Fruit fly (Drosophila melanogaster) whole organism, embryonic: ENCODE data around the gene Idua.

Experiments used
- Bgb ChIP-seq: fragments of 200-800 bp; sonication (Bioruptor generic); IDR thresholded peaks from 2 replicates; pipeline ENCODE4 v1.3.6; 2022; ENCODE audit warnings: missing biosample characterization, missing genetic modification characterization; ENCODE audit not compliant: partially characterized antibody
- CG10979 ChIP-seq: fragments of 200-800 bp; sonication (Bioruptor generic); optimal IDR thresholded peaks from 2 replicates; lab custom pipeline; 2018; ENCODE audit warnings: missing biosample characterization, mild to moderate bottlenecking, missing genetic modification characterization, moderate library complexity
- CG12236 ChIP-seq: fragments of 200-800 bp; sonication (Bioruptor generic); optimal IDR thresholded peaks from 2 replicates; lab custom pipeline; 2016; ENCODE audit warnings: missing biosample characterization, missing genetic modification characterization
- CG1233 ChIP-seq: fragments of 200-800 bp; sonication (Bioruptor generic); optimal IDR thresholded peaks from 4 replicates; lab custom pipeline; 2018; ENCODE audit warnings: missing biosample characterization, mild to moderate bottlenecking, missing genetic modification characterization
- CG13775 ChIP-seq: fragments of 200-800 bp; sonication (Bioruptor generic); optimal IDR thresholded peaks from 3 replicates; lab custom pipeline; 2017; ENCODE audit warnings: missing biosample characterization, mild to moderate bottlenecking, missing genetic modification characterization
- CG14014 ChIP-seq: fragments of 200-800 bp; sonication (Bioruptor generic); IDR thresholded peaks from 2 replicates; pipeline ENCODE4 v1.3.6; 2022; ENCODE audit warnings: missing biosample characterization, missing genetic modification characterization
- CG2202 ChIP-seq: fragments of 200-800 bp; sonication (Bioruptor generic); optimal IDR thresholded peaks from 2 replicates; lab custom pipeline; 2018; ENCODE audit warnings: missing biosample characterization, mild to moderate bottlenecking, missing genetic modification characterization
- CG31365 ChIP-seq: fragments of 200-800 bp; sonication (Bioruptor generic); optimal IDR thresholded peaks from 2 replicates; lab custom pipeline; 2018; ENCODE audit warnings: missing biosample characterization, mild to moderate bottlenecking, missing genetic modification characterization
- CG31388 ChIP-seq: fragments of 200-800 bp; sonication (Bioruptor generic); optimal IDR thresholded peaks from 2 replicates; lab custom pipeline; 2016; ENCODE audit warnings: missing biosample characterization, missing genetic modification characterization
- CG3407 ChIP-seq: fragments of 200-800 bp; sonication (Bioruptor generic); optimal IDR thresholded peaks from 2 replicates; lab custom pipeline; 2018; ENCODE audit warnings: missing biosample characterization, mild to moderate bottlenecking, missing genetic modification characterization
- CG4282 ChIP-seq: fragments of 200-800 bp; sonication (Bioruptor generic); optimal IDR thresholded peaks from 2 replicates; lab custom pipeline; 2016; ENCODE audit warnings: missing biosample characterization, missing genetic modification characterization
- CG6654 ChIP-seq: fragments of 200-800 bp; sonication (Bioruptor generic); optimal IDR thresholded peaks from 2 replicates; lab custom pipeline; 2017; ENCODE audit warnings: missing biosample characterization, mild to moderate bottlenecking, missing genetic modification characterization
- CG7556 ChIP-seq: fragments of 200-800 bp; sonication (Bioruptor generic); optimal IDR thresholded peaks from 2 replicates; lab custom pipeline; 2017; ENCODE audit warnings: missing biosample characterization, mild to moderate bottlenecking, missing genetic modification characterization
- CG7987 ChIP-seq: fragments of 200-800 bp; sonication (Bioruptor generic); optimal IDR thresholded peaks from 2 replicates; lab custom pipeline; 2018; ENCODE audit warnings: missing biosample characterization, mild to moderate bottlenecking, missing genetic modification characterization, moderate library complexity
- CG8290 ChIP-seq, 3 experiments: fragments of 200-800 bp; sonication (Bioruptor generic); optimal IDR thresholded peaks; 2 replicates each; lab custom pipeline; 2016 to 2019; ENCODE audit warnings: missing biosample characterization in 3 of 3, missing genetic modification characterization in 3 of 3, mild to moderate bottlenecking in 2 of 3, moderate library complexity in 1 of 3
- CG9727 ChIP-seq: fragments of 200-800 bp; sonication (Bioruptor generic); optimal IDR thresholded peaks from 3 replicates; lab custom pipeline; 2017; ENCODE audit warnings: missing biosample characterization, mild to moderate bottlenecking, missing genetic modification characterization
- CHES-1-like ChIP-seq: fragments of 200-800 bp; sonication (Bioruptor generic); optimal IDR thresholded peaks from 2 replicates; lab custom pipeline; 2016; ENCODE audit warnings: missing biosample characterization, missing genetic modification characterization
- D19A ChIP-seq: fragments of 200-800 bp; optimal IDR thresholded peaks from 3 replicates; lab custom pipeline; 2019; ENCODE audit warnings: missing biosample characterization, mild to moderate bottlenecking, missing genetic modification characterization, moderate library complexity
- Dip3 ChIP-seq: fragments of 200-800 bp; sonication (Bioruptor generic); optimal IDR thresholded peaks from 3 replicates; lab custom pipeline; 2016; ENCODE audit warnings: missing biosample characterization, missing genetic modification characterization
- Ets65A ChIP-seq: fragments of 200-800 bp; sonication (Bioruptor generic); peaks from one replicate; lab custom pipeline; 2016; ENCODE audit warnings: missing biosample characterization, missing genetic modification characterization
- Hr3 ChIP-seq: fragments of 200-800 bp; sonication (Bioruptor generic); optimal IDR thresholded peaks from 3 replicates; lab custom pipeline; 2016; ENCODE audit warnings: missing biosample characterization, missing genetic modification characterization
- Hsf ChIP-seq: fragments of 200-800 bp; sonication (Bioruptor generic); optimal IDR thresholded peaks from 3 replicates; lab custom pipeline; 2016; ENCODE audit warnings: missing biosample characterization, missing genetic modification characterization
- Lpt ChIP-seq: fragments of >200 bp; optimal IDR thresholded peaks from 2 replicates; lab custom pipeline; 2018; ENCODE audit warnings: missing biosample characterization, missing genetic modification characterization
- MESR4 ChIP-seq: fragments of 200-800 bp; sonication (Bioruptor generic); optimal IDR thresholded peaks from 2 replicates; lab custom pipeline; 2018; ENCODE audit warnings: missing biosample characterization, mild to moderate bottlenecking, missing genetic modification characterization, moderate library complexity
- Med ChIP-seq: fragments of 200-800 bp; sonication (Bioruptor generic); peaks from one replicate; lab custom pipeline; 2016; ENCODE audit warnings: missing biosample characterization, missing genetic modification characterization, mild to moderate bottlenecking, inconsistent platforms, moderate library complexity
- Meics ChIP-seq: fragments of 200-800 bp; sonication (Bioruptor generic); optimal IDR thresholded peaks from 2 replicates; lab custom pipeline; 2017; ENCODE audit warnings: missing biosample characterization, mild to moderate bottlenecking, missing genetic modification characterization
- Poxn ChIP-seq: fragments of 200-800 bp; sonication (Bioruptor generic); IDR thresholded peaks from 2 replicates; pipeline ENCODE4 v1.3.6; 2022; ENCODE audit warnings: missing biosample characterization, missing genetic modification characterization
- Sin3A ChIP-seq: fragments of >200 bp; optimal IDR thresholded peaks from 2 replicates; lab custom pipeline; 2018
- Sry-δ ChIP-seq: fragments of 200-800 bp; sonication (Bioruptor generic); optimal IDR thresholded peaks from 2 replicates; lab custom pipeline; 2016; ENCODE audit warnings: missing biosample characterization, missing genetic modification characterization
- Stat92E ChIP-seq, 3 experiments: fragments of >200 bp in 2 of 3; fragments of 200-800 bp in 1 of 3; sonication (Bioruptor generic) in 1 of 3; optimal IDR thresholded peaks; 2 replicates each; lab custom pipeline; 2017 to 2019; ENCODE audit warnings: missing biosample characterization in 3 of 3, missing genetic modification characterization in 3 of 3, mild to moderate bottlenecking in 1 of 3, moderate library complexity in 1 of 3
- Usf ChIP-seq: fragments of 200-800 bp; sonication (Bioruptor generic); optimal IDR thresholded peaks from 2 replicates; lab custom pipeline; 2017; ENCODE audit warnings: missing genotype, missing biosample characterization, missing genetic modification characterization
- ap ChIP-seq: fragments of 200-800 bp; sonication (Bioruptor generic); IDR thresholded peaks from 2 replicates; pipeline ENCODE4 v1.3.6; 2022; ENCODE audit warnings: missing biosample characterization, missing genetic modification characterization
- bbx ChIP-seq: fragments of 200-800 bp; sonication (Bioruptor generic); IDR thresholded peaks from 2 replicates; pipeline ENCODE4 v1.3.6; 2022; ENCODE audit warnings: missing biosample characterization, missing genetic modification characterization; ENCODE audit not compliant: partially characterized antibody
- chm ChIP-seq: fragments of 200-800 bp; sonication (Bioruptor generic); IDR thresholded peaks from 2 replicates; pipeline ENCODE4 v1.3.6; 2022; ENCODE audit warnings: missing biosample characterization, missing genetic modification characterization
- corto ChIP-seq: fragments of 200-800 bp; sonication (Bioruptor generic); optimal IDR thresholded peaks from 2 replicates; lab custom pipeline; 2016; ENCODE audit warnings: missing biosample characterization, mild to moderate bottlenecking, missing genetic modification characterization, moderate library complexity
- da ChIP-seq: fragments of 200-800 bp; sonication (Bioruptor generic); optimal IDR thresholded peaks from 2 replicates; lab custom pipeline; 2016; ENCODE audit warnings: missing biosample characterization, missing genetic modification characterization
- dimm ChIP-seq: fragments of 200-800 bp; sonication (Bioruptor generic); IDR thresholded peaks from 2 replicates; pipeline ENCODE4 v1.3.6; 2022; ENCODE audit warnings: missing biosample characterization, missing genetic modification characterization
- fru ChIP-seq: fragments of >200 bp; optimal IDR thresholded peaks from 2 replicates; lab custom pipeline; 2017
- h ChIP-seq: fragments of >200 bp; optimal IDR thresholded peaks from 2 replicates; lab custom pipeline; 2017
- ken ChIP-seq: fragments of 200-800 bp; sonication (Bioruptor generic); IDR thresholded peaks from 3 replicates; pipeline ENCODE4 v1.3.6; 2022; ENCODE audit warnings: missing biosample characterization, missing genetic modification characterization
- onecut ChIP-seq: fragments of 200-800 bp; sonication (Bioruptor generic); IDR thresholded peaks from 2 replicates; pipeline ENCODE4 v1.3.6; 2022; ENCODE audit warnings: missing biosample characterization, missing genetic modification characterization
- pan ChIP-seq, 4 experiments: fragments of >200 bp in 3 of 4; fragments of 200-800 bp in 1 of 4; sonication (Bioruptor generic) in 1 of 4; optimal IDR thresholded peaks in 3 of 4; IDR thresholded peaks in 1 of 4; 2 replicates each; pipeline versions ENCODE4 v1.3.6 to Lab custom; 2017 to 2022; ENCODE audit warnings: missing biosample characterization in 2 of 4, missing genetic modification characterization in 2 of 4, mixed read lengths in 1 of 4
- pnt ChIP-seq: fragments of 200-800 bp; sonication (Bioruptor generic); optimal IDR thresholded peaks from 3 replicates; lab custom pipeline; 2016; ENCODE audit warnings: missing biosample characterization, missing genetic modification characterization
- salm ChIP-seq: fragments of 200-800 bp; sonication (Bioruptor generic); optimal IDR thresholded peaks from 2 replicates; lab custom pipeline; 2018; ENCODE audit warnings: missing biosample characterization, mild to moderate bottlenecking, missing genetic modification characterization
- sd ChIP-seq: fragments of 200-800 bp; sonication (Bioruptor generic); optimal IDR thresholded peaks from 3 replicates; lab custom pipeline; 2018; ENCODE audit warnings: missing biosample characterization, mild to moderate bottlenecking, missing genetic modification characterization, moderate library complexity
- sens ChIP-seq: fragments of 200-800 bp; sonication (Bioruptor generic); peaks from one replicate; lab custom pipeline; 2016; ENCODE audit warnings: missing biosample characterization, missing genetic modification characterization
- sima ChIP-seq: fragments of 200-800 bp; sonication (Bioruptor generic); optimal IDR thresholded peaks from 2 replicates; lab custom pipeline; 2016; ENCODE audit warnings: missing biosample characterization, missing genetic modification characterization
- sob ChIP-seq: fragments of 200-800 bp; sonication (Bioruptor generic); IDR thresholded peaks from 2 replicates; pipeline ENCODE4 v1.3.6; 2022; ENCODE audit warnings: missing biosample characterization, missing genetic modification characterization
- sug ChIP-seq: fragments of 200-800 bp; optimal IDR thresholded peaks from 2 replicates; lab custom pipeline; 2019; ENCODE audit warnings: missing biosample characterization, mild to moderate bottlenecking, missing genetic modification characterization, moderate library complexity
- usp ChIP-seq: fragments of >200 bp; optimal IDR thresholded peaks from 2 replicates; lab custom pipeline; 2017; ENCODE audit warnings: missing biosample characterization, missing genetic modification characterization
- vfl ChIP-seq: fragments of 200-800 bp; sonication (Bioruptor generic); optimal IDR thresholded peaks from 2 replicates; lab custom pipeline; 2016; ENCODE audit warnings: missing biosample characterization, missing genetic modification characterization
- zf30C ChIP-seq: fragments of 200-800 bp; sonication (Bioruptor generic); optimal IDR thresholded peaks from 3 replicates; lab custom pipeline; 2018; ENCODE audit warnings: missing biosample characterization, mild to moderate bottlenecking, missing genetic modification characterization

The Idua gene

dm6 chr2L:11123499-11123898 is 10.6 kb upstream of the Idua start, which contains the start of the genes Csl4 and Nup160 (continued):
- no peak for TF ChIP-seq Usf (GFP tag; lab: Kevin White, UChicago)
- TF ChIP-seq CG7987 (GFP tag; lab: Kevin White, UChicago): peak; percentile 52
- TF ChIP-seq pnt (GFP tag; lab: Kevin White, UChicago): peak; percentile 80
- peak; percentile 63 for TF ChIP-seq Sry-δ (GFP tag; lab: Kevin White, UChicago)
- TF ChIP-seq chm: 0 out of 2 replicates have a peak, but pooled peaks have one; percentile 25
- TF ChIP-seq dimm (GFP tag; lab: Robert Waterston, UW): no peak
- no peak for TF ChIP-seq D19A (tag; lab: Kevin White, UChicago)
- no peak for TF ChIP-seq h (lab: Kevin White, UChicago)
- TF ChIP-seq CG4282 (GFP tag; lab: Kevin White, UChicago): peak; percentile 55
- peak; percentile 84 for TF ChIP-seq Dip3 (GFP tag; lab: Kevin White, UChicago)
- TF ChIP-seq ap (GFP tag; lab: Robert Waterston, UW): 0 out of 2 replicates have a peak, but pooled peaks have one; percentile 23
- TF ChIP-seq pan (optimal IDR thresholded peaks at IDR 0.05; lab: Kevin White, UChicago): no peak
- peak in 1 of 2 experiments; percentile 81 for TF ChIP-seq pan (GFP tag; optimal IDR thresholded peaks at IDR 0.05 in 1 of 2, IDR thresholded peaks at IDR 0.05 in 1 of 2)
- TF ChIP-seq MESR4 (GFP tag; lab: Kevin White, UChicago): peak; percentile 18
- no peak for TF ChIP-seq onecut
- peak; percentile 83 for TF ChIP-seq Hsf
- TF ChIP-seq CHES-1-like (GFP tag; lab: Kevin White, UChicago): peak; percentile 88
- peak; percentile 73 for TF ChIP-seq da
- no peak for TF ChIP-seq usp (GFP tag; lab: Kevin White, UChicago)
- peak; percentile 75 for TF ChIP-seq CG14014
- TF ChIP-seq sug (tag; lab: Kevin White, UChicago): no peak
- no peak for TF ChIP-seq sd
- TF ChIP-seq Lpt: no peak
- peak in 1 of 3 experiments; percentile 43 for TF ChIP-seq Stat92E (GFP tag; optimal IDR thresholded peaks at IDR 0.05; lab: Kevin White, UChicago)
- no peak for TF ChIP-seq CG31365 (tag; lab: Kevin White, UChicago)
- peak; percentile 33 for TF ChIP-seq CG2202 (tag; lab: Kevin White, UChicago)
- no peak for TF ChIP-seq CG7556
- peak; percentile 97 for TF ChIP-seq Ets65A
- TF ChIP-seq ken (GFP tag; lab: Robert Waterston, UW): peak; percentile 85
- TF ChIP-seq Meics (GFP tag; lab: Kevin White, UChicago): peak; percentile 61
- peak; percentile 87 for TF ChIP-seq vfl (GFP tag; lab: Kevin White, UChicago)
- TF ChIP-seq Poxn: no peak; the same call in 1 of the 2 replicates
- peak; percentile 98 for TF ChIP-seq Med (GFP tag; lab: Kevin White, UChicago)
- TF ChIP-seq CG12236 (GFP tag; lab: Kevin White, UChicago): peak; percentile 69
- no peak for TF ChIP-seq CG3407
- peak; percentile 79 for TF ChIP-seq CG13775 (GFP tag; lab: Kevin White, UChicago)
- peak; percentile 66 for TF ChIP-seq CG9727 (GFP tag; lab: Kevin White, UChicago)
- peak; percentile 52 for TF ChIP-seq Sin3A (lab: Kevin White, UChicago)
- no peak for TF ChIP-seq corto (GFP tag; lab: Kevin White, UChicago)
- no peak for TF ChIP-seq zf30C
- peak; percentile 98 for TF ChIP-seq sens (GFP tag; lab: Kevin White, UChicago)
- TF ChIP-seq salm: no peak
- TF ChIP-seq Hr3 (GFP tag; lab: Kevin White, UChicago): peak; percentile 71
- TF ChIP-seq fru (lab: Kevin White, UChicago): no peak
- TF ChIP-seq CG6654 (GFP tag; lab: Kevin White, UChicago): no peak
- peak; percentile 42 for TF ChIP-seq CG31388
- TF ChIP-seq CG10979 (tag; lab: Kevin White, UChicago): peak; percentile 61
- peak; percentile 24 for TF ChIP-seq CG1233 (GFP tag; lab: Kevin White, UChicago)
- TF ChIP-seq Bgb: no peak; the same call in 1 of the 2 replicates
- TF ChIP-seq CG8290 (GFP tag; optimal IDR thresholded peaks at IDR 0.05; lab: Kevin White, UChicago): peak; percentile 63
- TF ChIP-seq CG8290 (tag; optimal IDR thresholded peaks at IDR 0.05; lab: Kevin White, UChicago): no peak
- peak; percentile 90 for TF ChIP-seq sob (GFP tag; lab: Robert Waterston, UW)
- no peak for TF ChIP-seq sima (GFP tag; lab: Kevin White, UChicago)
- TF ChIP-seq bbx (GFP tag; lab: Robert Waterston, UW): no peak; the same call in 1 of the 2 replicates
